Worm (Caenorhabditis elegans) whole organism, L4 larva: ENCODE data around the gene C49F8.14.

Experiments used
- F10B5.3 ChIP-seq: sonication (generic microtip); optimal IDR thresholded peaks from 2 replicates; lab custom pipeline; 2016; ENCODE audit warnings: mild to moderate bottlenecking, missing genetic modification characterization, missing compliant biosample characterization
- F26F4.8 ChIP-seq: fragments of 200-800 bp; sonication (Bioruptor generic); conservative IDR thresholded peaks from 2 replicates; pipeline ENCODE4 v1.3.6; 2022; ENCODE audit warnings: missing genetic modification characterization, missing compliant biosample characterization
- F37D6.2 ChIP-seq: sonication (generic microtip); optimal IDR thresholded peaks from 2 replicates; lab custom pipeline; 2016; ENCODE audit warnings: mild to moderate bottlenecking, missing genetic modification characterization, missing compliant biosample characterization
- F44E2.7 ChIP-seq: fragments of 200-800 bp; sonication (Bioruptor generic); IDR thresholded peaks from 2 replicates; pipeline ENCODE4 v2.1.2; 2022; ENCODE audit warnings: missing genetic modification characterization, missing compliant biosample characterization
- F49E8.2 ChIP-seq: sonication (generic microtip); optimal IDR thresholded peaks from 2 replicates; lab custom pipeline; 2016; ENCODE audit warnings: missing compliant biosample characterization, mild to moderate bottlenecking, missing genetic modification characterization, borderline replicate concordance
- R02D3.7 ChIP-seq: fragments of 150-350 bp; sonication (generic microtip); optimal IDR thresholded peaks from 3 replicates; lab custom pipeline; 2014; ENCODE audit warnings: missing biosample characterization, missing genetic modification characterization
- T20F7.1 ChIP-seq: fragments of 200-800 bp; sonication (Bioruptor generic); optimal IDR thresholded peaks from 2 replicates; lab custom pipeline; 2018; ENCODE audit warnings: mild to moderate bottlenecking, missing genetic modification characterization, missing compliant biosample characterization
- Y5F2A.4 ChIP-seq: fragments of 200-800 bp; sonication (Bioruptor generic); optimal IDR thresholded peaks from 2 replicates; lab custom pipeline; 2018; ENCODE audit warnings: mild to moderate bottlenecking, missing genetic modification characterization, missing compliant biosample characterization
- ZK337.2 ChIP-seq: fragments of 200-800 bp; sonication (Bioruptor generic); IDR thresholded peaks from 2 replicates; pipeline ENCODE4 v1.3.6; 2022; ENCODE audit warnings: missing genetic modification reagents, missing genetic modification characterization, missing compliant biosample characterization
- ZK546.5 ChIP-seq, 2 experiments: sonication (generic microtip); optimal IDR thresholded peaks; 2 replicates each; lab custom pipeline; 2017; ENCODE audit warnings: missing biosample characterization in 2 of 2, missing genetic modification characterization in 2 of 2
- ama-1 ChIP-seq: fragments of 150-350 bp; optimal IDR thresholded peaks from 2 replicates; lab custom pipeline; 2014; ENCODE audit warnings: inconsistent platforms, mixed read lengths
- arid-1 ChIP-seq: fragments of 200-800 bp; sonication (Bioruptor generic); conservative IDR thresholded peaks from 2 replicates; pipeline ENCODE4 v1.3.6; 2022; ENCODE audit warnings: missing genetic modification reagents, missing genetic modification characterization, missing compliant biosample characterization
- attf-4 ChIP-seq: sonication (generic microtip); optimal IDR thresholded peaks from 3 replicates; lab custom pipeline; 2017; ENCODE audit warnings: missing biosample characterization, missing genetic modification characterization
- ceh-32 ChIP-seq: sonication (generic microtip); optimal IDR thresholded peaks from 2 replicates; lab custom pipeline; 2016; ENCODE audit warnings: mild to moderate bottlenecking, missing genetic modification characterization, missing compliant biosample characterization; ENCODE audit not compliant: poor library complexity
- ces-1 ChIP-seq: fragments of 150-350 bp; sonication (generic microtip); optimal IDR thresholded peaks from 4 replicates; lab custom pipeline; 2014; ENCODE audit warnings: missing biosample characterization, missing genetic modification reagents, missing genetic modification characterization
- cey-2 ChIP-seq: sonication (generic microtip); optimal IDR thresholded peaks from 3 replicates; lab custom pipeline; 2017; ENCODE audit warnings: missing genetic modification characterization, mild to moderate bottlenecking, missing compliant biosample characterization, antibody characterized with exemption, borderline replicate concordance; ENCODE audit not compliant: insufficient read depth
- ctbp-1 ChIP-seq: fragments of 200-800 bp; sonication (Bioruptor generic); IDR thresholded peaks from 2 replicates; pipeline ENCODE4 v1.3.6; 2022; ENCODE audit warnings: missing genetic modification reagents, missing genetic modification characterization, missing compliant biosample characterization
- daf-16 ChIP-seq, 3 experiments: sonication (generic microtip); optimal IDR thresholded peaks; 2 replicates each; lab custom pipeline; 2016 to 2017; ENCODE audit warnings: missing genetic modification characterization in 3 of 3, missing genetic modification reagents in 3 of 3, mild to moderate bottlenecking in 2 of 3, missing compliant biosample characterization in 2 of 3, missing biosample characterization in 1 of 3, moderate library complexity in 1 of 3
- daf-19 ChIP-seq: fragments of 200-800 bp; sonication (Bioruptor generic); conservative IDR thresholded peaks from 2 replicates; pipeline ENCODE4 v1.3.6; 2022; ENCODE audit warnings: missing genetic modification characterization, missing compliant biosample characterization
- dmd-8 ChIP-seq: fragments of 200-800 bp; sonication (Bioruptor generic); IDR thresholded peaks from 2 replicates; pipeline ENCODE4 v1.3.6; 2022; ENCODE audit warnings: missing genetic modification characterization, missing compliant biosample characterization
- fkh-10 ChIP-seq: fragments of 150-350 bp; optimal IDR thresholded peaks from 2 replicates; lab custom pipeline; 2014; ENCODE audit warnings: missing biosample characterization, missing genetic modification reagents, missing genetic modification characterization
- gei-8 ChIP-seq: fragments of 200-800 bp; sonication (Bioruptor generic); optimal IDR thresholded peaks from 2 replicates; lab custom pipeline; 2018; ENCODE audit warnings: mild to moderate bottlenecking, missing genetic modification characterization, missing compliant biosample characterization
- jun-1 ChIP-seq: fragments of 150-350 bp; optimal IDR thresholded peaks from 2 replicates; lab custom pipeline; 2014; ENCODE audit warnings: missing biosample characterization, missing genetic modification reagents, missing genetic modification characterization
- lin-15B ChIP-seq: fragments of 150-350 bp; sonication (generic microtip); optimal IDR thresholded peaks from 3 replicates; lab custom pipeline; 2014; ENCODE audit warnings: missing biosample characterization, missing genetic modification characterization
- lin-29 ChIP-seq: fragments of 200-800 bp; sonication (Bioruptor generic); IDR thresholded peaks from 2 replicates; pipeline ENCODE4 v1.3.6; 2022; ENCODE audit warnings: missing genetic modification reagents, missing genetic modification characterization, missing compliant biosample characterization
- lin-39 ChIP-seq: fragments of 150-350 bp; optimal IDR thresholded peaks from 2 replicates; lab custom pipeline; 2014; ENCODE audit warnings: missing biosample characterization, missing genetic modification reagents, missing genetic modification characterization
- lir-3 ChIP-seq: sonication (generic microtip); optimal IDR thresholded peaks from 2 replicates; lab custom pipeline; 2016; ENCODE audit warnings: mild to moderate bottlenecking, missing genetic modification characterization, missing compliant biosample characterization
- lsy-2 ChIP-seq, 2 experiments: fragments of 150-350 bp in 1 of 2; sonication (generic microtip) in 1 of 2; optimal IDR thresholded peaks; 2 replicates each; lab custom pipeline; 2014 to 2017; ENCODE audit warnings: missing biosample characterization in 2 of 2, missing genetic modification characterization in 2 of 2
- madf-5 ChIP-seq, 2 experiments: fragments of 200-800 bp; sonication (Bioruptor generic); IDR thresholded peaks; 2 replicates each; pipeline ENCODE4 v1.3.6; 2022; ENCODE audit warnings: missing compliant biosample characterization in 2 of 2, missing genetic modification characterization in 2 of 2
- madf-9 ChIP-seq: fragments of 200-800 bp; sonication (Bioruptor generic); conservative IDR thresholded peaks from 2 replicates; pipeline ENCODE4 v1.3.6; 2022; ENCODE audit warnings: missing genetic modification reagents, missing genetic modification characterization, missing compliant biosample characterization
- mdl-1 ChIP-seq, 2 experiments: fragments of 150-350 bp in 1 of 2; sonication (generic microtip) in 1 of 2; optimal IDR thresholded peaks; 2 replicates each; lab custom pipeline; 2014 to 2017; ENCODE audit warnings: missing biosample characterization in 2 of 2, missing genetic modification characterization in 2 of 2
- mdt-29 ChIP-seq: fragments of 200-800 bp; sonication (Bioruptor generic); IDR thresholded peaks from 2 replicates; pipeline ENCODE4 v1.3.6; 2022; ENCODE audit warnings: missing genetic modification reagents, missing genetic modification characterization, missing compliant biosample characterization
- mes-2 ChIP-seq: sonication (generic microtip); optimal IDR thresholded peaks from 2 replicates; lab custom pipeline; 2016; ENCODE audit warnings: missing genotype, mild to moderate bottlenecking, missing genetic modification characterization, missing compliant biosample characterization; ENCODE audit not compliant: poor library complexity, severe bottlenecking
- mxl-3 ChIP-seq: fragments of 200-800 bp; sonication (Bioruptor generic); optimal IDR thresholded peaks from 2 replicates; lab custom pipeline; 2018; ENCODE audit warnings: mild to moderate bottlenecking, missing genetic modification characterization, missing compliant biosample characterization
- nhr-111 ChIP-seq: fragments of 200-800 bp; sonication (Bioruptor generic); optimal IDR thresholded peaks from 2 replicates; lab custom pipeline; 2018; ENCODE audit warnings: mild to moderate bottlenecking, missing genetic modification characterization, missing compliant biosample characterization
- nhr-28 ChIP-seq: fragments of 150-350 bp; optimal IDR thresholded peaks from 2 replicates; lab custom pipeline; 2014; ENCODE audit warnings: missing biosample characterization, missing genetic modification characterization
- nhr-48 ChIP-seq: sonication (generic microtip); optimal IDR thresholded peaks from 2 replicates; lab custom pipeline; 2016; ENCODE audit warnings: mild to moderate bottlenecking, missing genetic modification characterization, missing compliant biosample characterization
- nhr-6 ChIP-seq: fragments of 150-350 bp; optimal IDR thresholded peaks from 2 replicates; lab custom pipeline; 2014; ENCODE audit warnings: missing biosample characterization, missing genetic modification characterization
- nhr-77 ChIP-seq: fragments of 150-350 bp; optimal IDR thresholded peaks from 2 replicates; lab custom pipeline; 2014; ENCODE audit warnings: missing biosample characterization, missing genetic modification characterization
- rbr-2 ChIP-seq: sonication (generic microtip); optimal IDR thresholded peaks from 2 replicates; lab custom pipeline; 2016; ENCODE audit warnings: missing genotype, missing genetic modification characterization, missing compliant biosample characterization
- saeg-2 ChIP-seq: fragments of 200-800 bp; sonication (Bioruptor generic); IDR thresholded peaks from 2 replicates; pipeline ENCODE4 v1.3.6; 2022; ENCODE audit warnings: missing genetic modification reagents, missing genetic modification characterization, missing compliant biosample characterization
- sdz-12 ChIP-seq: fragments of 200-800 bp; sonication (Bioruptor generic); optimal IDR thresholded peaks from 2 replicates; lab custom pipeline; 2018; ENCODE audit warnings: mild to moderate bottlenecking, missing genetic modification characterization, missing compliant biosample characterization
- set-16 ChIP-seq: fragments of 200-800 bp; sonication (Bioruptor generic); IDR thresholded peaks from 2 replicates; pipeline ENCODE4 v1.3.6; 2022; ENCODE audit warnings: missing genetic modification reagents, missing genetic modification characterization, missing compliant biosample characterization
- skn-1 ChIP-seq: fragments of 150-350 bp; optimal IDR thresholded peaks from 2 replicates; lab custom pipeline; 2014; ENCODE audit warnings: missing biosample characterization, missing genetic modification characterization
- snpc-1.2 ChIP-seq: fragments of 200-800 bp; sonication (Bioruptor generic); IDR thresholded peaks from 2 replicates; pipeline ENCODE4 v1.3.6; 2022; ENCODE audit warnings: missing genetic modification reagents, missing genetic modification characterization, missing compliant biosample characterization
- spr-1 ChIP-seq: sonication (generic microtip); optimal IDR thresholded peaks from 2 replicates; lab custom pipeline; 2016; ENCODE audit warnings: mild to moderate bottlenecking, missing genetic modification characterization, missing compliant biosample characterization
- unc-130 ChIP-seq: sonication (generic microtip); optimal IDR thresholded peaks from 2 replicates; lab custom pipeline; 2016; ENCODE audit warnings: missing genetic modification reagents, missing genetic modification characterization, missing compliant biosample characterization
- vab-7 ChIP-seq: fragments of 200-800 bp; sonication (Bioruptor generic); IDR thresholded peaks from 2 replicates; pipeline ENCODE4 v1.3.6; 2022; ENCODE audit warnings: missing genetic modification reagents, missing genetic modification characterization, missing compliant biosample characterization
- zfp-2 ChIP-seq: sonication (generic microtip); optimal IDR thresholded peaks from 2 replicates; lab custom pipeline; 2016; ENCODE audit warnings: mild to moderate bottlenecking, missing genetic modification characterization, missing compliant biosample characterization
- zip-11 ChIP-seq: fragments of 200-800 bp; sonication (Bioruptor generic); IDR thresholded peaks from 2 replicates; pipeline ENCODE4 v1.3.6; 2022; ENCODE audit warnings: missing genetic modification characterization, missing compliant biosample characterization

The C49F8.14 gene

DNA sequence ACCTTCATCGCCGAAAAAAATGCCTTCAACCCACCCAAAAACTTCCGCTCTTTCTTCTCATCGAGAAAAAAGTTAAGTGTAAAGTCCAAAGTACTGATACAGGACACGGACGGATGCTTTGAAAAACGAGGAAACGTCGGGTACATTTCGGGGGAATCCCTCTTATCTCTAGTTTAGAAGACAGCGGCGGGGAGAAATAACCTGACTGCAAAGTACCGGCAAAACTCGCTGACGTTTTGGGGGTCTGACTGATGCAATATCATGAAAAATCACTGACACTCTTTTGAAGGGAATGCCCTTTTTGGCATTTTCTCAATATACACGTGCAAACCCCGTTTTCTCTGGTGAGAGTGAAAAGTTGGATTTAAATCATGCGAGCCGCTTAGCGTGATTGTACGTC lies 20.3 kb downstream of the C49F8.14 start (continued):
- no peak for TF ChIP-seq ZK337.2
- TF ChIP-seq madf-5 (GFP tag; IDR thresholded peaks at IDR 0.05; lab: Robert Waterston, UW): no peak
- TF ChIP-seq arid-1 (GFP tag; lab: Robert Waterston, UW): no peak
- peak; percentile 92 for TF ChIP-seq nhr-28 (tag; lab: Kevin White, UChicago)
- no peak for TF ChIP-seq lin-29 (GFP tag; lab: Robert Waterston, UW)
- no peak for TF ChIP-seq vab-7 (GFP tag; lab: Robert Waterston, UW)
- TF ChIP-seq set-16 (GFP tag; lab: Robert Waterston, UW): no peak
- TF ChIP-seq saeg-2: 0 out of 2 replicates have a peak, but pooled peaks have one; percentile 51
- TF ChIP-seq nhr-111 (GFP tag; lab: Kevin White, UChicago): no peak
- TF ChIP-seq F44E2.7 (GFP tag; lab: Robert Waterston, UW): no peak
- TF ChIP-seq F26F4.8 (GFP tag; lab: Robert Waterston, UW): no peak
- TF ChIP-seq zip-11 (GFP tag; lab: Robert Waterston, UW): no peak
- no peak for TF ChIP-seq rbr-2 (tag; lab: Kevin White, UChicago)
- no peak for TF ChIP-seq jun-1
- no peak for TF ChIP-seq skn-1 (tag; lab: Kevin White, UChicago)
- peak; percentile 98 for TF ChIP-seq nhr-48 (tag; lab: Kevin White, UChicago)
- no peak for TF ChIP-seq lin-39
- TF ChIP-seq daf-19 (GFP tag; lab: Robert Waterston, UW): no peak
- TF ChIP-seq snpc-1.2 (GFP tag; lab: Robert Waterston, UW): no peak
- TF ChIP-seq R02D3.7 (tag; lab: Kevin White, UChicago): no peak
- TF ChIP-seq ces-1 (GFP tag; lab: Kevin White, UChicago): no peak
- no peak for TF ChIP-seq F37D6.2 (tag; lab: Kevin White, UChicago)
- TF ChIP-seq unc-130 (GFP tag; lab: Kevin White, UChicago): no peak
- TF ChIP-seq ctbp-1: no peak
- no peak for TF ChIP-seq lin-15B (tag; lab: Kevin White, UChicago)
- no peak for TF ChIP-seq Y5F2A.4 (GFP tag; lab: Kevin White, UChicago)
- TF ChIP-seq zfp-2 (tag; lab: Kevin White, UChicago): no peak
- peak; percentile 89 to 92 for TF ChIP-seq mdl-1 (tag; optimal IDR thresholded peaks at IDR 0.05; lab: Kevin White, UChicago)
- no peak for TF ChIP-seq daf-16 (GFP tag; optimal IDR thresholded peaks at IDR 0.05; lab: Kevin White, UChicago)
- TF ChIP-seq daf-16 (tag; optimal IDR thresholded peaks at IDR 0.05; lab: Kevin White, UChicago): peak; percentile 35
- TF ChIP-seq F10B5.3 (tag; lab: Kevin White, UChicago): no peak
- no peak for TF ChIP-seq T20F7.1
- TF ChIP-seq sdz-12 (GFP tag; lab: Kevin White, UChicago): no peak
- TF ChIP-seq F49E8.2 (tag; lab: Kevin White, UChicago): no peak
- TF ChIP-seq fkh-10 (GFP tag; lab: Kevin White, UChicago): no peak
- TF ChIP-seq mdt-29: 0 out of 2 replicates have a peak, but pooled peaks have one; percentile 60
- no peak for TF ChIP-seq spr-1 (tag; lab: Kevin White, UChicago)
- TF ChIP-seq madf-9: no peak; the same call in 1 of the 2 replicates
- no peak for TF ChIP-seq lir-3
- TF ChIP-seq ama-1 (lab: Kevin White, UChicago): no peak
- TF ChIP-seq cey-2 (tag; lab: Kevin White, UChicago): no peak
- peak; percentile 94 for TF ChIP-seq gei-8 (GFP tag; lab: Kevin White, UChicago)
- no peak for TF ChIP-seq attf-4 (tag; lab: Kevin White, UChicago)
- peak; percentile 75 for TF ChIP-seq nhr-77 (tag; lab: Kevin White, UChicago)
- peak; percentile 46 for TF ChIP-seq mes-2
- TF ChIP-seq ceh-32 (tag; lab: Kevin White, UChicago): no peak
- peak; percentile 97 for TF ChIP-seq mxl-3 (GFP tag; lab: Kevin White, UChicago)
- TF ChIP-seq nhr-6: peak; percentile 14
- no peak for TF ChIP-seq dmd-8 (GFP tag; lab: Robert Waterston, UW)
- TF ChIP-seq lsy-2 (tag; optimal IDR thresholded peaks at IDR 0.05; lab: Kevin White, UChicago): peak; percentile 60 to 71
- no peak for TF ChIP-seq ZK546.5 (tag; optimal IDR thresholded peaks at IDR 0.05; lab: Kevin White, UChicago)
